Fruit fly (Drosophila melanogaster) whole organism, embryonic: Measurements from ENCODE around the gene CG13833.

Experiments
- CG11085 ChIP-seq: fragments of 200-800 bp; sonication (Bioruptor generic); IDR thresholded peaks from 2 replicates; pipeline ENCODE4 v1.3.6; 2022; ENCODE audit warnings: missing biosample characterization, missing genetic modification characterization
- MESR4 ChIP-seq: fragments of 200-800 bp; sonication (Bioruptor generic); optimal IDR thresholded peaks from 2 replicates; lab custom pipeline; 2018; ENCODE audit warnings: missing biosample characterization, mild to moderate bottlenecking, missing genetic modification characterization, moderate library complexity

DNA sequence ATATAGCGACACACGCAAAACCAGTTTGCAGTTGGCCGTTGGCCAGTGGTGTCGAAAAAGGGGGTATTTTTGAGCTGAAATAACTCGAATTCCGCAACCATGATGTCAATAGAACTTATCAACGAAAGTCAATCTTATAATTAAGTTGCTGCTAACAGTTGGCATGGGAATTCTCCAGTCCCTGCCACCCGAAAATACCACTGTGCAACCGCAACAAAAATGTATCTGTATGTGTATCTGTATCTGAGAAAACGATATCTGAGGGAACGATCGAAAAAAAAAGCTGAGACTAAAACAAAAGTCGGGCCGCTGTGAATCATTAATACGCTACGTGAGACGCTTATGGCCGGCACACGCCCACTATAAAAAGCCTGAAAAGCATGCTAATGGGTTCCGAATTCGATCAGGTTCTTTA is 11.2 kb upstream of the CG13833 start:
- no peak for TF ChIP-seq CG11085 (GFP tag; lab: Robert Waterston, UW)
- TF ChIP-seq MESR4 (GFP tag; lab: Kevin White, UChicago): no peak
